Fruit fly (Drosophila melanogaster) S2 (cell line): ENCODE data around the gene CG44437.

Experiments used
- CG8478 ChIP-seq: fragments of >200 bp; optimal IDR thresholded peaks from 2 replicates; lab custom pipeline; 2018
- CTCF ChIP-seq, 2 experiments: fragments of >200 bp; optimal IDR thresholded peaks; 2 replicates each; lab custom pipeline; 2018

DNA sequence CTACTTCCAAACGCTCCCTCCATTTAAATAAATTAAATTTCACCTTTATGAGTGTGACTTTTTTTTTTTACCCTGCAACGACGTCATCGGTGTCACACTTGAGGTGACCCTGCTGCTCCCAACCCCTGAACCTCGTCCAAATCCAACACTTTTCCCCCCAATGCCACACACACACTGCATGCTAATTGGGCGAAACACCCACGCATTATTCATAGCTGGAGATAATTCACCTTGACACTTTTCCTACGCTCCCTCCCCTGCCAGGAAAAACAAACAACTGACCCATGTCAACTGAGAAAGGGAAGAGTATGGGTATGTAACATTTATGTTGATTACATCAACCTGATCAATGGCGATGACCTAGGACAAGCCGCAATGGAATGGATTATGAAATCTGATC, 17.2 kb upstream of the CG44437 start:
- TF ChIP-seq CTCF (optimal IDR thresholded peaks at IDR 0.05; lab: Kevin White, UChicago) (no peak), CG8478 (lab: Kevin White, UChicago) (no peak)
